Fruit fly (Drosophila melanogaster) whole organism, embryonic: ENCODE measurements around the gene smal.

Source experiments
- Abd-B ChIP-seq: fragments of 200-800 bp; sonication (Bioruptor generic); optimal IDR thresholded peaks from 2 replicates; lab custom pipeline; 2018; ENCODE audit warnings: missing biosample characterization, mild to moderate bottlenecking, missing genetic modification characterization, moderate library complexity
- CG11085 ChIP-seq: fragments of 200-800 bp; sonication (Bioruptor generic); IDR thresholded peaks from 2 replicates; pipeline ENCODE4 v1.3.6; 2022; ENCODE audit warnings: missing biosample characterization, missing genetic modification characterization
- CG11560 ChIP-seq: fragments of 200-800 bp; sonication (Bioruptor generic); IDR thresholded peaks from 3 replicates; pipeline ENCODE4 v1.3.6; 2022; ENCODE audit warnings: missing biosample characterization, missing genetic modification characterization
- CG11696 ChIP-seq: fragments of 200-800 bp; sonication (Bioruptor generic); IDR thresholded peaks from 2 replicates; pipeline ENCODE4 v1.3.6; 2022; ENCODE audit warnings: missing biosample characterization, missing genetic modification characterization
- CG13424 ChIP-seq: fragments of 200-800 bp; sonication (Bioruptor generic); optimal IDR thresholded peaks from 2 replicates; lab custom pipeline; 2019; ENCODE audit warnings: missing biosample characterization, mild to moderate bottlenecking, missing genetic modification characterization, moderate library complexity
- CG13775 ChIP-seq: fragments of 200-800 bp; sonication (Bioruptor generic); optimal IDR thresholded peaks from 3 replicates; lab custom pipeline; 2017; ENCODE audit warnings: missing biosample characterization, mild to moderate bottlenecking, missing genetic modification characterization
- CG14667 ChIP-seq: fragments of 200-800 bp; sonication (Bioruptor generic); IDR thresholded peaks from 2 replicates; pipeline ENCODE4 v1.3.6; 2022; ENCODE audit warnings: missing biosample characterization, missing genetic modification characterization
- CG15696 ChIP-seq: fragments of 200-800 bp; sonication (Bioruptor generic); optimal IDR thresholded peaks from 2 replicates; lab custom pipeline; 2019; ENCODE audit warnings: missing biosample characterization, mild to moderate bottlenecking, missing genetic modification characterization, moderate library complexity
- CG16815 ChIP-seq: fragments of 200-800 bp; sonication (Bioruptor generic); optimal IDR thresholded peaks from 3 replicates; lab custom pipeline; 2017; ENCODE audit warnings: missing biosample characterization, mild to moderate bottlenecking, missing genetic modification characterization
- CG17359 ChIP-seq: fragments of 200-800 bp; sonication (Bioruptor generic); optimal IDR thresholded peaks from 3 replicates; lab custom pipeline; 2018; ENCODE audit warnings: missing biosample characterization, mild to moderate bottlenecking, missing genetic modification characterization, moderate library complexity
- CG18599 ChIP-seq: fragments of 200-800 bp; sonication (Bioruptor generic); optimal IDR thresholded peaks from 3 replicates; lab custom pipeline; 2017; ENCODE audit warnings: missing biosample characterization, missing genetic modification characterization, mild to moderate bottlenecking, moderate library complexity, missing genetic modification reagents
- CG2678 ChIP-seq: fragments of 200-800 bp; sonication (Bioruptor generic); optimal IDR thresholded peaks from 3 replicates; lab custom pipeline; 2019; ENCODE audit warnings: missing biosample characterization, mild to moderate bottlenecking, missing genetic modification characterization, moderate library complexity
- CG31388 ChIP-seq: fragments of 200-800 bp; sonication (Bioruptor generic); optimal IDR thresholded peaks from 2 replicates; lab custom pipeline; 2016; ENCODE audit warnings: missing biosample characterization, missing genetic modification characterization
- CG32767 ChIP-seq: fragments of 200-800 bp; sonication (Bioruptor generic); IDR thresholded peaks from 2 replicates; pipeline ENCODE4 v1.3.6; 2022; ENCODE audit warnings: missing biosample characterization, missing genetic modification characterization
- CG34422 ChIP-seq: fragments of 200-800 bp; sonication (Bioruptor generic); IDR thresholded peaks from 3 replicates; pipeline ENCODE4 v1.3.6; 2022; ENCODE audit warnings: missing biosample characterization, missing genetic modification characterization
- CG4328 ChIP-seq: fragments of 200-800 bp; sonication (Bioruptor generic); optimal IDR thresholded peaks from 3 replicates; lab custom pipeline; 2017; ENCODE audit warnings: missing biosample characterization, missing genetic modification reagents, missing genetic modification characterization
- CG4854 ChIP-seq: fragments of 200-800 bp; sonication (Bioruptor generic); optimal IDR thresholded peaks from 2 replicates; lab custom pipeline; 2016; ENCODE audit warnings: missing biosample characterization, missing genetic modification characterization, inconsistent platforms
- CG8388 ChIP-seq: fragments of 200-800 bp; sonication (Bioruptor generic); optimal IDR thresholded peaks from 2 replicates; lab custom pipeline; 2019; ENCODE audit warnings: missing biosample characterization, mild to moderate bottlenecking, missing genetic modification characterization, moderate library complexity
- CG9437 ChIP-seq: fragments of 200-800 bp; sonication (Bioruptor generic); optimal IDR thresholded peaks from 2 replicates; lab custom pipeline; 2018; ENCODE audit warnings: missing biosample characterization, mild to moderate bottlenecking, missing genetic modification characterization
- CG9727 ChIP-seq: fragments of 200-800 bp; sonication (Bioruptor generic); optimal IDR thresholded peaks from 3 replicates; lab custom pipeline; 2017; ENCODE audit warnings: missing biosample characterization, mild to moderate bottlenecking, missing genetic modification characterization
- D19B ChIP-seq: fragments of 200-800 bp; sonication (Bioruptor generic); optimal IDR thresholded peaks from 2 replicates; lab custom pipeline; 2017; ENCODE audit warnings: missing biosample characterization, mild to moderate bottlenecking, missing genetic modification characterization
- Jarid2 ChIP-seq: fragments of 200-800 bp; sonication (Bioruptor generic); optimal IDR thresholded peaks from 3 replicates; lab custom pipeline; 2017; ENCODE audit warnings: mild to moderate bottlenecking, missing biosample characterization, missing genetic modification reagents, missing genetic modification characterization
- Kr ChIP-seq: fragments of 200-800 bp; sonication (Bioruptor generic); optimal IDR thresholded peaks from 2 replicates; lab custom pipeline; 2017; ENCODE audit warnings: missing biosample characterization, mild to moderate bottlenecking, missing genetic modification characterization
- Meics ChIP-seq: fragments of 200-800 bp; sonication (Bioruptor generic); optimal IDR thresholded peaks from 2 replicates; lab custom pipeline; 2017; ENCODE audit warnings: missing biosample characterization, mild to moderate bottlenecking, missing genetic modification characterization
- Nf-YC ChIP-seq: fragments of 200-800 bp; optimal IDR thresholded peaks from 3 replicates; lab custom pipeline; 2019; ENCODE audit warnings: missing biosample characterization, mild to moderate bottlenecking, missing genetic modification characterization, moderate library complexity
- Oli ChIP-seq: fragments of 200-800 bp; sonication (Bioruptor generic); optimal IDR thresholded peaks from 2 replicates; lab custom pipeline; 2018; ENCODE audit warnings: missing biosample characterization, mild to moderate bottlenecking, missing genetic modification characterization, moderate library complexity
- Opbp ChIP-seq: fragments of 200-800 bp; sonication (Bioruptor generic); IDR thresholded peaks from 3 replicates; pipeline ENCODE4 v1.3.6; 2022; ENCODE audit warnings: missing biosample characterization, missing genetic modification characterization; ENCODE audit not compliant: partially characterized antibody
- Pdp1 ChIP-seq, 2 experiments: fragments of 200-800 bp; sonication (Bioruptor generic); optimal IDR thresholded peaks; 3 replicates each; lab custom pipeline; 2016; ENCODE audit warnings: missing biosample characterization in 2 of 2, missing genetic modification characterization in 2 of 2, mild to moderate bottlenecking in 1 of 2, moderate library complexity in 1 of 2
- al ChIP-seq: fragments of 200-800 bp; sonication (Bioruptor generic); IDR thresholded peaks from 2 replicates; pipeline ENCODE4 v1.3.6; 2022; ENCODE audit warnings: missing biosample characterization, missing genetic modification characterization
- ci ChIP-seq: fragments of 200-800 bp; sonication (Bioruptor generic); IDR thresholded peaks from 3 replicates; pipeline ENCODE4 v1.3.6; 2022; ENCODE audit warnings: missing biosample characterization, missing genetic modification characterization
- esg ChIP-seq: fragments of 200-800 bp; sonication (Bioruptor generic); conservative IDR thresholded peaks from 2 replicates; pipeline ENCODE4 v1.3.6; 2022; ENCODE audit warnings: missing biosample characterization, missing genetic modification characterization
- gt ChIP-seq: fragments of 200-800 bp; sonication (Bioruptor generic); IDR thresholded peaks from 2 replicates; pipeline ENCODE4 v1.3.6; 2022; ENCODE audit warnings: missing biosample characterization, missing genetic modification characterization
- jigr1 ChIP-seq: fragments of 200-800 bp; sonication (Bioruptor generic); IDR thresholded peaks from 3 replicates; pipeline ENCODE4 v1.3.6; 2022; ENCODE audit warnings: missing biosample characterization, missing genetic modification characterization
- kah ChIP-seq: fragments of 200-800 bp; sonication (Bioruptor generic); optimal IDR thresholded peaks from 2 replicates; lab custom pipeline; 2018; ENCODE audit warnings: missing biosample characterization, mild to moderate bottlenecking, missing genetic modification characterization
- kni ChIP-seq: fragments of 200-800 bp; sonication (Bioruptor generic); optimal IDR thresholded peaks from 3 replicates; lab custom pipeline; 2017; ENCODE audit warnings: mild to moderate bottlenecking, missing biosample characterization, missing genetic modification reagents, missing genetic modification characterization
- knrl ChIP-seq: fragments of 200-800 bp; sonication (Bioruptor generic); IDR thresholded peaks from 3 replicates; pipeline ENCODE4 v1.3.6; 2022; ENCODE audit warnings: missing biosample characterization, missing genetic modification characterization; ENCODE audit not compliant: partially characterized antibody
- maf-S ChIP-seq: fragments of 200-800 bp; sonication (Bioruptor generic); optimal IDR thresholded peaks from 2 replicates; lab custom pipeline; 2016; ENCODE audit warnings: missing biosample characterization, missing genetic modification characterization
- nerfin-1 ChIP-seq: fragments of 200-800 bp; sonication (Bioruptor generic); optimal IDR thresholded peaks from 3 replicates; lab custom pipeline; 2019; ENCODE audit warnings: missing biosample characterization, mild to moderate bottlenecking, missing genetic modification characterization, moderate library complexity
- nmo ChIP-seq: fragments of 200-800 bp; sonication (Bioruptor generic); optimal IDR thresholded peaks from 2 replicates; lab custom pipeline; 2018; ENCODE audit warnings: missing biosample characterization, mild to moderate bottlenecking, missing genetic modification characterization, moderate library complexity
- pfk ChIP-seq: fragments of 200-800 bp; sonication (Bioruptor generic); optimal IDR thresholded peaks from 2 replicates; lab custom pipeline; 2018; ENCODE audit warnings: missing biosample characterization, mild to moderate bottlenecking, missing genetic modification characterization, moderate library complexity
- pita ChIP-seq: fragments of 200-800 bp; sonication (Bioruptor generic); optimal IDR thresholded peaks from 2 replicates; lab custom pipeline; 2017; ENCODE audit warnings: missing biosample characterization, mild to moderate bottlenecking, missing genetic modification characterization
- pros ChIP-seq: fragments of 200-800 bp; sonication (Bioruptor generic); optimal IDR thresholded peaks from 3 replicates; lab custom pipeline; 2019; ENCODE audit warnings: missing biosample characterization, mild to moderate bottlenecking, missing genetic modification characterization, moderate library complexity
- psq ChIP-seq: fragments of 200-800 bp; sonication (Bioruptor generic); optimal IDR thresholded peaks from 2 replicates; lab custom pipeline; 2017; ENCODE audit warnings: missing biosample characterization, missing genetic modification characterization
- sqz ChIP-seq: fragments of 200-800 bp; sonication (Bioruptor generic); optimal IDR thresholded peaks from 3 replicates; lab custom pipeline; 2018; ENCODE audit warnings: missing biosample characterization, mild to moderate bottlenecking, missing genetic modification characterization
- tio ChIP-seq: fragments of 200-800 bp; sonication (Bioruptor generic); optimal IDR thresholded peaks from 2 replicates; lab custom pipeline; 2017; ENCODE audit warnings: missing biosample characterization, missing genetic modification characterization, inconsistent platforms
- toy ChIP-seq: fragments of 200-800 bp; sonication (Bioruptor generic); IDR thresholded peaks from 2 replicates; pipeline ENCODE4 v1.3.6; 2022; ENCODE audit warnings: missing biosample characterization, missing genetic modification characterization
- twi ChIP-seq: fragments of 200-800 bp; optimal IDR thresholded peaks from 2 replicates; lab custom pipeline; 2019; ENCODE audit warnings: missing biosample characterization, mild to moderate bottlenecking, missing genetic modification characterization, moderate library complexity

The smal gene

dm6 chr2L:6202881-6203280 is 23.9 kb downstream of the smal start (continued):
- TF ChIP-seq CG16815, result no peak
- TF ChIP-seq Jarid2 (GFP tag; lab: Kevin White, UChicago), result no peak
- TF ChIP-seq nerfin-1 (tag; lab: Kevin White, UChicago), result peak; percentile 27

- TF ChIP-seq CG8388 (peak; percentile 97), pros (peak; percentile 70), CG18599 (peak; percentile 35), Oli (tag; lab: Kevin White, UChicago) (no peak), pfk (peak; percentile 70), Opbp (GFP tag; lab: Robert Waterston, UW) (0 out of 3 replicates have a peak, but pooled peaks have one; percentile 18), jigr1 (GFP tag; lab: Robert Waterston, UW) (no peak), D19B (GFP tag; lab: Kevin White, UChicago) (peak; percentile 19), twi (tag; lab: Kevin White, UChicago) (peak; percentile 77), CG11085 (GFP tag; lab: Robert Waterston, UW) (no peak), CG32767 (GFP tag; lab: Robert Waterston, UW) (no peak), sqz (GFP tag; lab: Kevin White, UChicago) (peak; percentile 56), kni (GFP tag; lab: Kevin White, UChicago) (peak; percentile 33), CG14667 (GFP tag; lab: Robert Waterston, UW) (no peak), gt (no peak)
Measured at dm6 chr2L:6204624-6205303, 25.8 kb downstream of the smal start.

dm6 chr2L:6210818-6211217 is 31.9 kb downstream of the smal start:
- TF ChIP-seq toy (GFP tag; lab: Robert Waterston, UW) (no peak), CG15696 (tag; lab: Kevin White, UChicago) (peak; percentile 23), Kr (GFP tag; lab: Kevin White, UChicago) (no peak), ci (GFP tag; lab: Robert Waterston, UW) (no peak), esg (GFP tag; lab: Robert Waterston, UW) (no peak), CG13424 (tag; lab: Kevin White, UChicago) (peak; percentile 28), CG17359 (no peak), kah (GFP tag; lab: Kevin White, UChicago) (no peak), CG4854 (GFP tag; lab: Kevin White, UChicago) (no peak), tio (GFP tag; lab: Kevin White, UChicago) (peak; percentile 27), Pdp1 (GFP tag; optimal IDR thresholded peaks at IDR 0.05; lab: Kevin White, UChicago) (no peak), CG16815 (no peak), CG31388 (GFP tag; lab: Kevin White, UChicago) (no peak), CG11696 (GFP tag; lab: Robert Waterston, UW) (no peak), CG9437 (peak; percentile 22), nmo (GFP tag; lab: Kevin White, UChicago) (peak; percentile 11), CG34422 (GFP tag; lab: Robert Waterston, UW) (no peak), pita (no peak), knrl (GFP tag; lab: Robert Waterston, UW) (no peak), CG11560 (no peak), CG9727 (GFP tag; lab: Kevin White, UChicago) (peak; percentile 18), CG13775 (no peak), psq (GFP tag; lab: Kevin White, UChicago) (no peak), CG4328 (GFP tag; lab: Kevin White, UChicago) (no peak), Meics (GFP tag; lab: Kevin White, UChicago) (no peak), Nf-YC (tag; lab: Kevin White, UChicago) (no peak), al (GFP tag; lab: Robert Waterston, UW) (no peak), maf-S (no peak), CG2678 (tag; lab: Kevin White, UChicago) (peak; percentile 7), Abd-B (GFP tag; lab: Kevin White, UChicago) (no peak)
